Worm (Caenorhabditis elegans): ENCODE results near the gene msp-51.

ce11 chrIV:5266474-5266873 lies 28.7 kb downstream of the msp-51 start, which contains the start of gene F36H12.5:
- no peak for TF ChIP-seq fos-1 (tag; optimal IDR thresholded peaks at IDR 0.05)
- TF ChIP-seq nhr-76 (tag; optimal IDR thresholded peaks at IDR 0.05), result no peak
- TF ChIP-seq ceh-28 (tag; optimal IDR thresholded peaks at IDR 0.05), result no peak
- TF ChIP-seq nhr-11 (tag; optimal IDR thresholded peaks at IDR 0.05), result no peak
- no peak for TF ChIP-seq nhr-28 (tag; optimal IDR thresholded peaks at IDR 0.05)
